Fruit fly (Drosophila melanogaster) whole organism, embryonic: ENCODE data around the gene CG34116.

ENCODE experiments used
- Aef1 ChIP-seq: fragments of 200-800 bp; sonication (Bioruptor generic); IDR thresholded peaks from 3 replicates; pipeline ENCODE4 v1.3.6; 2022; ENCODE audit warnings: missing biosample characterization, missing genetic modification characterization
- Atf3 ChIP-seq: fragments of 200-800 bp; sonication (Bioruptor generic); optimal IDR thresholded peaks from 3 replicates; lab custom pipeline; 2016; ENCODE audit warnings: missing biosample characterization, missing genetic modification characterization
- Atf6 ChIP-seq: fragments of 200-800 bp; sonication (Bioruptor generic); IDR thresholded peaks from 2 replicates; pipeline ENCODE4 v1.3.6; 2022; ENCODE audit warnings: missing biosample characterization, missing genetic modification characterization
- Bgb ChIP-seq: fragments of 200-800 bp; sonication (Bioruptor generic); IDR thresholded peaks from 2 replicates; pipeline ENCODE4 v1.3.6; 2022; ENCODE audit warnings: missing biosample characterization, missing genetic modification characterization; ENCODE audit not compliant: partially characterized antibody
- CG10267 ChIP-seq: fragments of 200-800 bp; sonication (Bioruptor generic); optimal IDR thresholded peaks from 2 replicates; lab custom pipeline; 2018; ENCODE audit warnings: missing biosample characterization, mild to moderate bottlenecking, missing genetic modification characterization, moderate library complexity
- CG10979 ChIP-seq: fragments of 200-800 bp; sonication (Bioruptor generic); optimal IDR thresholded peaks from 2 replicates; lab custom pipeline; 2018; ENCODE audit warnings: missing biosample characterization, mild to moderate bottlenecking, missing genetic modification characterization, moderate library complexity
- CG11247 ChIP-seq: fragments of 200-800 bp; sonication (Bioruptor generic); IDR thresholded peaks from 2 replicates; pipeline ENCODE4 v1.3.6; 2022; ENCODE audit warnings: missing biosample characterization, missing genetic modification characterization
- CG12942 ChIP-seq: fragments of 200-800 bp; sonication (Bioruptor generic); optimal IDR thresholded peaks from 3 replicates; lab custom pipeline; 2016; ENCODE audit warnings: missing biosample characterization, missing genetic modification characterization
- CG13287 ChIP-seq: fragments of 200-800 bp; sonication (Bioruptor generic); IDR thresholded peaks from 2 replicates; pipeline ENCODE4 v1.3.6; 2022; ENCODE audit warnings: missing biosample characterization, missing genetic modification characterization; ENCODE audit not compliant: partially characterized antibody
- CG13624 ChIP-seq: fragments of 200-800 bp; sonication (Bioruptor generic); optimal IDR thresholded peaks from 2 replicates; lab custom pipeline; 2016; ENCODE audit warnings: missing biosample characterization, missing genetic modification characterization
- CG13775 ChIP-seq: fragments of 200-800 bp; sonication (Bioruptor generic); optimal IDR thresholded peaks from 3 replicates; lab custom pipeline; 2017; ENCODE audit warnings: missing biosample characterization, mild to moderate bottlenecking, missing genetic modification characterization
- CG16813 ChIP-seq: fragments of 200-800 bp; sonication (Bioruptor generic); IDR thresholded peaks from 3 replicates; pipeline ENCODE4 v1.3.6; 2022; ENCODE audit warnings: missing biosample characterization, missing genetic modification characterization; ENCODE audit not compliant: partially characterized antibody
- CG16815 ChIP-seq: fragments of 200-800 bp; sonication (Bioruptor generic); optimal IDR thresholded peaks from 3 replicates; lab custom pipeline; 2017; ENCODE audit warnings: missing biosample characterization, mild to moderate bottlenecking, missing genetic modification characterization
- CG18011 ChIP-seq: fragments of 200-800 bp; sonication (Bioruptor generic); optimal IDR thresholded peaks from 2 replicates; lab custom pipeline; 2017; ENCODE audit warnings: missing biosample characterization, missing genetic modification characterization, mild to moderate bottlenecking, moderate library complexity, missing genotype
- CG4360 ChIP-seq: fragments of 200-800 bp; sonication (Bioruptor generic); IDR thresholded peaks from 2 replicates; pipeline ENCODE4 v1.3.6; 2022; ENCODE audit warnings: missing biosample characterization, missing genetic modification characterization
- CG9797 ChIP-seq: fragments of 200-800 bp; sonication (Bioruptor generic); optimal IDR thresholded peaks from 3 replicates; lab custom pipeline; 2018; ENCODE audit warnings: missing biosample characterization, mild to moderate bottlenecking, missing genetic modification characterization
- Camta ChIP-seq: fragments of 200-800 bp; sonication (Bioruptor generic); optimal IDR thresholded peaks from 2 replicates; lab custom pipeline; 2016; ENCODE audit warnings: missing biosample characterization, missing genetic modification characterization
- CoRest ChIP-seq: fragments of 200-800 bp; sonication (Bioruptor generic); optimal IDR thresholded peaks from 3 replicates; lab custom pipeline; 2018; ENCODE audit warnings: missing biosample characterization, mild to moderate bottlenecking, missing genetic modification characterization, moderate library complexity
- D ChIP-seq, 2 experiments: fragments of 200-800 bp in 1 of 2; fragments of >200 bp in 1 of 2; sonication (Bioruptor generic) in 1 of 2; optimal IDR thresholded peaks; 2 replicates in 1 of 2; 3 replicates in 1 of 2; lab custom pipeline; 2017; ENCODE audit warnings: mild to moderate bottlenecking in 1 of 2, missing biosample characterization in 1 of 2, missing genetic modification characterization in 1 of 2, missing genetic modification reagents in 1 of 2
- Dll ChIP-seq: fragments of 200-800 bp; sonication (Bioruptor generic); IDR thresholded peaks from 4 replicates; pipeline ENCODE4 v1.3.6; 2022; ENCODE audit warnings: missing biosample characterization, missing genetic modification characterization; ENCODE audit not compliant: partially characterized antibody
- Dp ChIP-seq: fragments of 200-800 bp; sonication (Bioruptor generic); optimal IDR thresholded peaks from 2 replicates; lab custom pipeline; 2018; ENCODE audit warnings: missing biosample characterization, mild to moderate bottlenecking, missing genetic modification characterization, moderate library complexity
- H15 ChIP-seq: fragments of 200-800 bp; sonication (Bioruptor generic); IDR thresholded peaks from 3 replicates; pipeline ENCODE4 v1.3.6; 2022; ENCODE audit warnings: missing biosample characterization, missing genetic modification characterization
- HHEX ChIP-seq: fragments of 200-800 bp; sonication (Bioruptor generic); optimal IDR thresholded peaks from 3 replicates; lab custom pipeline; 2017; ENCODE audit warnings: missing biosample characterization, mild to moderate bottlenecking, missing genetic modification characterization, missing genetic modification reagents
- HLH4C ChIP-seq: fragments of 200-800 bp; sonication (Bioruptor generic); IDR thresholded peaks from 3 replicates; pipeline ENCODE4 v1.3.6; 2022; ENCODE audit warnings: missing biosample characterization, missing genetic modification characterization; ENCODE audit not compliant: partially characterized antibody
- HLHmδ ChIP-seq: fragments of 200-800 bp; sonication (Bioruptor generic); optimal IDR thresholded peaks from 2 replicates; lab custom pipeline; 2018; ENCODE audit warnings: missing biosample characterization, mild to moderate bottlenecking, missing genetic modification characterization, moderate library complexity
- Hr3 ChIP-seq: fragments of 200-800 bp; sonication (Bioruptor generic); optimal IDR thresholded peaks from 3 replicates; lab custom pipeline; 2016; ENCODE audit warnings: missing biosample characterization, missing genetic modification characterization
- MBD-R2 ChIP-seq: fragments of 200-800 bp; sonication (Bioruptor generic); IDR thresholded peaks from 2 replicates; pipeline ENCODE4 v1.3.6; 2022; ENCODE audit warnings: missing biosample characterization, missing genetic modification characterization
- Mrtf ChIP-seq: fragments of 200-800 bp; sonication (Bioruptor generic); IDR thresholded peaks from 3 replicates; pipeline ENCODE4 v1.3.6; 2022; ENCODE audit warnings: missing biosample characterization, missing genetic modification characterization
- Opbp ChIP-seq: fragments of 200-800 bp; sonication (Bioruptor generic); IDR thresholded peaks from 3 replicates; pipeline ENCODE4 v1.3.6; 2022; ENCODE audit warnings: missing biosample characterization, missing genetic modification characterization; ENCODE audit not compliant: partially characterized antibody
- Ravus ChIP-seq: fragments of 200-800 bp; sonication (Bioruptor generic); IDR thresholded peaks from 2 replicates; pipeline ENCODE4 v1.3.6; 2022; ENCODE audit warnings: missing biosample characterization, missing genetic modification characterization
- Sry-δ ChIP-seq: fragments of 200-800 bp; sonication (Bioruptor generic); optimal IDR thresholded peaks from 2 replicates; lab custom pipeline; 2016; ENCODE audit warnings: missing biosample characterization, missing genetic modification characterization
- Trl ChIP-seq, 3 experiments: fragments of >200 bp in 2 of 3; fragments of 200-800 bp in 1 of 3; sonication (Bioruptor generic) in 1 of 3; optimal IDR thresholded peaks; 2 replicates in 1 of 3; 3 replicates in 2 of 3; lab custom pipeline; 2016 to 2017; ENCODE audit warnings: missing biosample characterization in 1 of 3, missing genetic modification characterization in 1 of 3
- ac ChIP-seq: fragments of 200-800 bp; sonication (Bioruptor generic); optimal IDR thresholded peaks from 3 replicates; lab custom pipeline; 2017; ENCODE audit warnings: missing biosample characterization, mild to moderate bottlenecking, missing genetic modification characterization
- chinmo ChIP-seq: fragments of 200-800 bp; sonication (Bioruptor generic); IDR thresholded peaks from 4 replicates; pipeline ENCODE4 v1.3.6; 2022; ENCODE audit warnings: missing biosample characterization, missing genetic modification characterization; ENCODE audit not compliant: partially characterized antibody
- croc ChIP-seq: fragments of 200-800 bp; sonication (Bioruptor generic); conservative IDR thresholded peaks from 3 replicates; pipeline ENCODE4 v1.3.6; 2022; ENCODE audit warnings: missing biosample characterization, missing genetic modification characterization
- dati ChIP-seq: fragments of 200-800 bp; sonication (Bioruptor generic); IDR thresholded peaks from 2 replicates; pipeline ENCODE4 v1.3.6; 2022; ENCODE audit warnings: missing biosample characterization, missing genetic modification characterization
- lov ChIP-seq, 2 experiments: fragments of 200-800 bp in 1 of 2; fragments of >200 bp in 1 of 2; sonication (Bioruptor generic) in 1 of 2; IDR thresholded peaks in 1 of 2; optimal IDR thresholded peaks in 1 of 2; 2 replicates in 1 of 2; 3 replicates in 1 of 2; pipeline versions ENCODE4 v1.3.6 to Lab custom; 2017 to 2022; ENCODE audit warnings: missing biosample characterization in 1 of 2, missing genetic modification characterization in 1 of 2
- maf-S ChIP-seq: fragments of 200-800 bp; sonication (Bioruptor generic); optimal IDR thresholded peaks from 2 replicates; lab custom pipeline; 2016; ENCODE audit warnings: missing biosample characterization, missing genetic modification characterization
- odd ChIP-seq: fragments of 200-800 bp; sonication (Bioruptor generic); optimal IDR thresholded peaks from 2 replicates; lab custom pipeline; 2017; ENCODE audit warnings: missing biosample characterization, mild to moderate bottlenecking, missing genetic modification characterization
- peb ChIP-seq: fragments of 200-800 bp; sonication (Bioruptor generic); IDR thresholded peaks from 2 replicates; pipeline ENCODE4 v1.3.6; 2022; ENCODE audit warnings: missing biosample characterization, missing genetic modification characterization
- phol ChIP-seq: fragments of 200-800 bp; sonication (Bioruptor generic); optimal IDR thresholded peaks from 3 replicates; lab custom pipeline; 2018; ENCODE audit warnings: missing biosample characterization, mild to moderate bottlenecking, missing genetic modification characterization, moderate library complexity
- pita ChIP-seq: fragments of 200-800 bp; sonication (Bioruptor generic); optimal IDR thresholded peaks from 2 replicates; lab custom pipeline; 2017; ENCODE audit warnings: missing biosample characterization, mild to moderate bottlenecking, missing genetic modification characterization
- sna ChIP-seq: fragments of 200-800 bp; sonication (Bioruptor generic); IDR thresholded peaks from 2 replicates; pipeline ENCODE4 v1.3.6; 2022; ENCODE audit warnings: missing biosample characterization, missing genetic modification characterization; ENCODE audit not compliant: partially characterized antibody
- stwl ChIP-seq: fragments of 200-800 bp; sonication (Bioruptor generic); optimal IDR thresholded peaks from 3 replicates; lab custom pipeline; 2018; ENCODE audit warnings: missing biosample characterization, mild to moderate bottlenecking, missing genetic modification characterization, moderate library complexity
- trem ChIP-seq: fragments of 200-800 bp; optimal IDR thresholded peaks from 3 replicates; lab custom pipeline; 2019; ENCODE audit warnings: missing biosample characterization, mild to moderate bottlenecking, missing genetic modification characterization, moderate library complexity
- unpg ChIP-seq: fragments of 200-800 bp; sonication (Bioruptor generic); optimal IDR thresholded peaks from 3 replicates; lab custom pipeline; 2018; ENCODE audit warnings: missing biosample characterization, mild to moderate bottlenecking, missing genetic modification characterization, moderate library complexity
- zen2 ChIP-seq: fragments of 200-800 bp; sonication (Bioruptor generic); IDR thresholded peaks from 3 replicates; pipeline ENCODE4 v1.3.6; 2022; ENCODE audit warnings: missing biosample characterization, missing genetic modification characterization; ENCODE audit not compliant: partially characterized antibody

Gene CG34116

DNA sequence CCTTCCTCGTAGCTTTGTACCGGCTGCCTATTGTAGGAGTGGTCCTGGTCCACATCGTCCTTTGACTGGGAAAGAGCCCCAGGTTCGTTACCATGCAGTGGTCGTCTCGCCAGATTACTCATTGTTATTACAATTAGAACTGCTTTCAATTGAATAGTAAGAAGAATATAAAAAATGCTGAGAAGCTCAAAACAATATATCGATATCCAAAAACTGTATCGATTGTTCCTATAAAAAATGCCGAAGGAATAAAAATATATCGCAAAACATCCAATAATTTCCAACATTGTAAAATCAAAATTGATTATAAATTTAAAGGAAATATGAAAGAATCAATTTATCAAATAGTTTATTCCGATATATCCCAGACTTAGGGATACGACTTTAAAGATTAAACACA lies 928 bp downstream of the CG34116 start, which contains the start of the genes TORIP and Ccdc58 (continued):
- TF ChIP-seq sna (GFP tag; lab: Robert Waterston, UW) (peak; percentile 76), MBD-R2 (GFP tag; lab: Robert Waterston, UW) (peak; percentile 55), CG13287 (GFP tag; lab: Robert Waterston, UW) (peak; percentile 86), stwl (peak; percentile 55), chinmo (GFP tag; lab: Robert Waterston, UW) (0 out of 4 replicates have a peak, but pooled peaks have one; percentile 21), Bgb (GFP tag; lab: Robert Waterston, UW) (peak; percentile 72), phol (peak; percentile 4), CG16813 (GFP tag; lab: Robert Waterston, UW) (peak; percentile 72), Sry-δ (GFP tag; lab: Kevin White, UChicago) (peak; percentile 20), peb (no peak), Dp (GFP tag; lab: Kevin White, UChicago) (peak; percentile 5), Dll (GFP tag; lab: Robert Waterston, UW) (peak; percentile 85), Trl (optimal IDR thresholded peaks at IDR 0.05; lab: Kevin White, UChicago) (no peak), Trl (GFP tag; optimal IDR thresholded peaks at IDR 0.05; lab: Kevin White, UChicago) (no peak), trem (tag; lab: Kevin White, UChicago) (peak; percentile 25)

DNA sequence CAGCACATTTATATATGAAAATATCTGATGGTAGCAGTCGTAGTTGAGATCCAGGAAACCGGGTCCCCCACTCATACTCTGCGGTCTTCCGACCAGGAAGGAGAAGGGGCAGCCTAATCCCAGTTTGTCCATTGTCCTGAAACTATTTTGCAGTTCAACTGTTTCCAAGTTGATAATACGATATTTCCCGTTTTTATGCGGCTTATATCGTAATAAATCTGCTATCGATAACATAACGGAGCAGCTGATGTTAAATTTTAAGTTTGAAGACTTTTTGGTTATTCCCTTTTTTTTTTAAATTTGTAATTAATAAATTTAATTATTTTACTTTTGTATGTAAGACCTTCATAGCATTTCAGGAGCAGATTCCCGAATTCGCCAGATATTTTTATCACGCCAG lies 4.7 kb downstream of the CG34116 start, which contains the start of gene CG14102:
Gene CG14102, minus strand, starts transcription at position 187 of the 400 bp plus-strand sequence.
- TF ChIP-seq Atf6 (no peak), unpg (GFP tag; lab: Kevin White, UChicago) (no peak), Opbp (GFP tag; lab: Robert Waterston, UW) (peak; percentile 50; the same call in 1 of the 3 replicates), maf-S (GFP tag; lab: Kevin White, UChicago) (no peak), CG11247 (no peak), CG10267 (tag; lab: Kevin White, UChicago) (no peak), Aef1 (GFP tag; lab: Robert Waterston, UW) (no peak), CG4360 (no peak), CG13624 (GFP tag; lab: Kevin White, UChicago) (no peak), dati (GFP tag; lab: Robert Waterston, UW) (no peak), HLH4C (GFP tag; lab: Robert Waterston, UW) (no peak), Dll (GFP tag; lab: Robert Waterston, UW) (peak; percentile 78), Ravus (GFP tag; lab: Robert Waterston, UW) (no peak), HHEX (no peak), CG13775 (GFP tag; lab: Kevin White, UChicago) (no peak), zen2 (GFP tag; lab: Robert Waterston, UW) (peak; percentile 41; the same call in 1 of the 3 replicates), ac (GFP tag; lab: Kevin White, UChicago) (no peak), CG16815 (GFP tag; lab: Kevin White, UChicago) (no peak), pita (no peak), CG18011 (GFP tag; lab: Kevin White, UChicago) (no peak), Mrtf (no peak), CG9797 (no peak), H15 (GFP tag; lab: Robert Waterston, UW) (no peak), Hr3 (no peak), Atf3 (GFP tag; lab: Kevin White, UChicago) (no peak), CoRest (tag; lab: Kevin White, UChicago) (no peak), odd (no peak), croc (GFP tag; lab: Robert Waterston, UW) (no peak), CG10979 (tag; lab: Kevin White, UChicago) (no peak), HLHmδ (no peak), CG12942 (GFP tag; lab: Kevin White, UChicago) (no peak), lov (optimal IDR thresholded peaks at IDR 0.05; lab: Kevin White, UChicago) (no peak), lov (GFP tag; IDR thresholded peaks at IDR 0.05; lab: Robert Waterston, UW) (no peak), Camta (GFP tag; lab: Kevin White, UChicago) (no peak), D (optimal IDR thresholded peaks at IDR 0.05; lab: Kevin White, UChicago) (no peak), D (GFP tag; optimal IDR thresholded peaks at IDR 0.05; lab: Kevin White, UChicago) (no peak)
